Fruit fly (Drosophila melanogaster): ENCODE data around the gene Oat.

Oat gene

DNA sequence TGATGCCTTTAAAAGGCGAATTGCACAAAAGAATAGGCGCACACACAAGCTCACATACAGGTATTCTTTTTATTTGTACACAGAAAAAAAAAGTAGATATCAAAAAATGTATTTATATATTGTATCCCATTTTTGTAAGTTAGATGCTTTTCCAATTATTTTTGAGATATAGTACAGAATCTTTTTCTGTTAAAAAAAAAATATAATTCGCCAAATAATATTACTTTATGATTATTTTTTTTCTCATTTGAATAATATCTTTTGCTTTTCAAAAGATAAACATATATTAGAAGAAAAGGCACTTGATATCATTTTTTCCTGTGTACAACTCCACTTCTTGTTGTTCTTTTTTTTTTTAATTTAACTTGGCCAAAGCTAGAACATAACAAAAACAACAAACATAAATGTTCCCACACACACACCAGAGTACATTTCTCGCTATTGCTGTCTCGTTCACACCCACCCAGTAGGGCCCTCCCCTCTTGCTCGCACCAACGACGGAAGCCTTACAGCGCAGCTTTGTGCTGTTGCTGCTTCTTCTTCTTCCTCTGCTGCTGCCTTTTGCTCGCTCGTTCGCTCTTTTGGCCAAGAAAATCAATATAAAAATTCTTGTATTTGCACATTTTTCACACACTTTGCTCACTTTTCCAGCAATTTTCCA, 14.7 kb downstream of the Oat start (continued):
- no peak for TF ChIP-seq tup (GFP tag; optimal IDR thresholded peaks at IDR 0.05)
- peak; percentile 56 for TF ChIP-seq CG10209 (GFP tag; optimal IDR thresholded peaks at IDR 0.05)
- TF ChIP-seq CG9609 (GFP tag; optimal IDR thresholded peaks at IDR 0.05), result no peak
- TF ChIP-seq tin (GFP tag; optimal IDR thresholded peaks at IDR 0.05), result peak; percentile 74
- TF ChIP-seq aop (GFP tag; IDR thresholded peaks at IDR 0.05), result no peak
- no peak for TF ChIP-seq zf30C (GFP tag; optimal IDR thresholded peaks at IDR 0.05)
- no peak for TF ChIP-seq maf-S (GFP tag; optimal IDR thresholded peaks at IDR 0.05)
- TF ChIP-seq CG10462 (GFP tag; optimal IDR thresholded peaks at IDR 0.05), result no peak
- TF ChIP-seq Nf-YB (GFP tag; optimal IDR thresholded peaks at IDR 0.05), result peak; percentile 43
- TF ChIP-seq CG18476 (GFP tag; optimal IDR thresholded peaks at IDR 0.05), result peak; percentile 35
- peak; percentile 66 for TF ChIP-seq row (GFP tag; IDR thresholded peaks at IDR 0.05)
- TF ChIP-seq Side (GFP tag; optimal IDR thresholded peaks at IDR 0.05), result no peak
- TF ChIP-seq CG2712 (tag; optimal IDR thresholded peaks at IDR 0.05), result peak; percentile 90
- peak; percentile 54 for TF ChIP-seq CG9437 (GFP tag; optimal IDR thresholded peaks at IDR 0.05)
- no peak for TF ChIP-seq Elba2 (GFP tag; optimal IDR thresholded peaks at IDR 0.05)
- peak; percentile 63 for TF ChIP-seq CG10654 (GFP tag; optimal IDR thresholded peaks at IDR 0.05)
- TF ChIP-seq wor (GFP tag; IDR thresholded peaks at IDR 0.05), result no peak
- TF ChIP-seq CG14965 (GFP tag; optimal IDR thresholded peaks at IDR 0.05; ENCODE audit: borderline replicate concordance), result no peak
- no peak for TF ChIP-seq NC2α (GFP tag; optimal IDR thresholded peaks at IDR 0.05)
- TF ChIP-seq eyg (GFP tag; optimal IDR thresholded peaks at IDR 0.05), result no peak
- TF ChIP-seq dmrt99B (tag; optimal IDR thresholded peaks at IDR 0.05), result peak; percentile 87
- TF ChIP-seq CG43689 (GFP tag; IDR thresholded peaks at IDR 0.05), result no peak
- peak; percentile 32 for TF ChIP-seq CG2875 (GFP tag; optimal IDR thresholded peaks at IDR 0.05)
- TF ChIP-seq ttk (GFP tag; IDR thresholded peaks at IDR 0.05), result peak; percentile 62; the same call in 1 of the 2 replicates
- no peak for TF ChIP-seq repo (GFP tag; optimal IDR thresholded peaks at IDR 0.05)
- peak; percentile 69 for TF ChIP-seq Ravus (GFP tag; IDR thresholded peaks at IDR 0.05)
- no peak for TF ChIP-seq ase (GFP tag; IDR thresholded peaks at IDR 0.05)
- peak; percentile 84 for TF ChIP-seq E2f1 (GFP tag; IDR thresholded peaks at IDR 0.05)
- peak; percentile 84 for TF ChIP-seq CG7556 (GFP tag; optimal IDR thresholded peaks at IDR 0.05)
- TF ChIP-seq CG6813 (GFP tag; optimal IDR thresholded peaks at IDR 0.05), result peak; percentile 67
- TF ChIP-seq CG1647 (GFP tag; optimal IDR thresholded peaks at IDR 0.05), result no peak
- TF ChIP-seq zfh1 (GFP tag; IDR thresholded peaks at IDR 0.05), result no peak
- TF ChIP-seq CG6175 (GFP tag; IDR thresholded peaks at IDR 0.05), result 0 out of 3 replicates have a peak, but pooled peaks have one; percentile 12
- 0 out of 3 replicates have a peak, but pooled peaks have one; percentile 50 for TF ChIP-seq C15 (GFP tag; IDR thresholded peaks at IDR 0.05)
- no peak for TF ChIP-seq Sry-β (GFP tag; optimal IDR thresholded peaks at IDR 0.05)
- peak; percentile 84 for TF ChIP-seq CG17829 (tag; optimal IDR thresholded peaks at IDR 0.05)
- TF ChIP-seq bcd (GFP tag; optimal IDR thresholded peaks at IDR 0.05), result peak; percentile 66
- no peak for TF ChIP-seq Poxn (GFP tag; IDR thresholded peaks at IDR 0.05)
- TF ChIP-seq CG9215 (GFP tag; IDR thresholded peaks at IDR 0.05), result no peak; the same call in 1 of the 2 replicates
- TF ChIP-seq CG15601 (tag; optimal IDR thresholded peaks at IDR 0.05), result peak; percentile 52
- TF ChIP-seq gce (GFP tag; IDR thresholded peaks at IDR 0.05), result peak; percentile 33; the same call in 1 of the 3 replicates
- no peak for TF ChIP-seq D (optimal IDR thresholded peaks at IDR 0.05)
- peak; percentile 64 for TF ChIP-seq D (GFP tag; optimal IDR thresholded peaks at IDR 0.05)
- TF ChIP-seq CG15514 (GFP tag; optimal IDR thresholded peaks at IDR 0.05), result peak; percentile 27
- TF ChIP-seq HLH54F (GFP tag; optimal IDR thresholded peaks at IDR 0.05), result no peak
- no peak for TF ChIP-seq CG12744 (GFP tag; optimal IDR thresholded peaks at IDR 0.05)
- no peak for TF ChIP-seq pita (GFP tag; optimal IDR thresholded peaks at IDR 0.05)
- TF ChIP-seq CG4820 (GFP tag; optimal IDR thresholded peaks at IDR 0.05), result peak; percentile 56
- TF ChIP-seq Mrtf (GFP tag; IDR thresholded peaks at IDR 0.05), result peak; percentile 43; the same call in 1 of the 3 replicates
- TF ChIP-seq Ptx1 (GFP tag; IDR thresholded peaks at IDR 0.05), result peak; percentile 89
- TF ChIP-seq ab (GFP tag; optimal IDR thresholded peaks at IDR 0.05), result no peak

Measured in whole organism, embryonic.